Worm (Caenorhabditis elegans): Measurements from ENCODE around the gene D2023.6.

D2023.6 gene

ce11 chrV:11802508-11802907 lies 24.6 kb upstream of the D2023.6 start (continued):
- TF ChIP-seq spr-1 (tag; optimal IDR thresholded peaks at IDR 0.05) (no peak), madf-9 (GFP tag; conservative IDR thresholded peaks at IDR 0.05) (no peak), zip-2 (tag; optimal IDR thresholded peaks at IDR 0.05) (no peak), saeg-2 (GFP tag; IDR thresholded peaks at IDR 0.05) (0 out of 2 replicates have a peak, but pooled peaks have one; percentile 24), mep-1 (tag; optimal IDR thresholded peaks at IDR 0.05) (peak; percentile 48), egl-27 (tag; optimal IDR thresholded peaks at IDR 0.05) (no peak), dmd-9 (GFP tag; IDR thresholded peaks at IDR 0.05) (no peak), arid-1 (GFP tag; conservative IDR thresholded peaks at IDR 0.05) (no peak), mxl-3 (GFP tag; optimal IDR thresholded peaks at IDR 0.05) (peak; percentile 99), zip-11 (GFP tag; IDR thresholded peaks at IDR 0.05) (no peak), nhr-77 (tag; optimal IDR thresholded peaks at IDR 0.05) (no peak), ceh-44 (GFP tag; IDR thresholded peaks at IDR 0.05) (no peak), egl-43 (GFP tag; IDR thresholded peaks at IDR 0.05) (no peak), lin-38 (GFP tag; IDR thresholded peaks at IDR 0.05) (no peak), daf-8 (GFP tag; IDR thresholded peaks at IDR 0.05) (no peak), vab-7 (GFP tag; IDR thresholded peaks at IDR 0.05) (no peak), ceh-62 (tag; optimal IDR thresholded peaks at IDR 0.05) (no peak), tra-1 (GFP tag; IDR thresholded peaks at IDR 0.05) (peak; percentile 61; the same call in 1 of the 2 replicates), F44E2.7 (GFP tag; IDR thresholded peaks at IDR 0.05) (no peak), ceh-20 (GFP tag; IDR thresholded peaks at IDR 0.05) (peak; percentile 75; the same call in 1 of the 2 replicates), dpl-1 (GFP tag; optimal IDR thresholded peaks at IDR 0.05) (no peak), lin-1 (GFP tag; IDR thresholded peaks at IDR 0.05) (no peak), spr-3 (GFP tag; optimal IDR thresholded peaks at IDR 0.05) (no peak), zfp-3 (GFP tag; conservative IDR thresholded peaks at IDR 0.05) (no peak), T20F7.1 (GFP tag; optimal IDR thresholded peaks at IDR 0.05) (no peak), lin-15B (tag; optimal IDR thresholded peaks at IDR 0.05) (no peak), Y5F2A.4 (GFP tag; optimal IDR thresholded peaks at IDR 0.05) (no peak), daf-19 (GFP tag; conservative IDR thresholded peaks at IDR 0.05) (no peak), zfp-2 (tag; optimal IDR thresholded peaks at IDR 0.05) (no peak), nhr-41 (GFP tag; IDR thresholded peaks at IDR 0.05) (no peak), lir-3 (tag; optimal IDR thresholded peaks at IDR 0.05) (no peak), php-3 (GFP tag; IDR thresholded peaks at IDR 0.05) (no peak; the same call in 1 of the 2 replicates), lsy-2 (tag; optimal IDR thresholded peaks at IDR 0.05) (peak in 1 of 2 experiments; percentile 73), ceh-28 (tag; optimal IDR thresholded peaks at IDR 0.05) (no peak), fos-1 (tag; optimal IDR thresholded peaks at IDR 0.05) (no peak), unc-130 (GFP tag; optimal IDR thresholded peaks at IDR 0.05) (no peak), sdz-12 (GFP tag; optimal IDR thresholded peaks at IDR 0.05) (no peak), lin-39 (tag; optimal IDR thresholded peaks at IDR 0.05) (no peak), pqm-1 (tag; optimal IDR thresholded peaks at IDR 0.05) (peak; percentile 39), nhr-6 (tag; optimal IDR thresholded peaks at IDR 0.05) (no peak), Y48G9A.11 (GFP tag; IDR thresholded peaks at IDR 0.05) (no peak), nhr-48 (tag; optimal IDR thresholded peaks at IDR 0.05) (peak; percentile 98), daf-16 (GFP tag; optimal IDR thresholded peaks at IDR 0.05) (no peak), daf-16 (tag; optimal IDR thresholded peaks at IDR 0.05) (no peak), snpc-4 (tag; optimal IDR thresholded peaks at IDR 0.05) (no peak), mdt-29 (GFP tag; IDR thresholded peaks at IDR 0.05) (no peak), jun-1 (tag; optimal IDR thresholded peaks at IDR 0.05) (no peak), nhr-237 (tag; optimal IDR thresholded peaks at IDR 0.05) (peak; percentile 24), ZK546.5 (tag; optimal IDR thresholded peaks at IDR 0.05) (no peak), duxl-1 (tag; optimal IDR thresholded peaks at IDR 0.05; ENCODE audit: poor library complexity) (no peak), hmg-1.1 (GFP tag; IDR thresholded peaks at IDR 0.05) (0 out of 2 replicates have a peak, but pooled peaks have one; percentile 11), nhr-111 (GFP tag; optimal IDR thresholded peaks at IDR 0.05) (no peak), mxl-2 (GFP tag; conservative IDR thresholded peaks at IDR 0.05) (no peak)
